Worm (Caenorhabditis elegans): Measurements from ENCODE around the gene mek-1.

- TF ChIP-seq nhr-11 (tag; optimal IDR thresholded peaks at IDR 0.05) (no peak), mep-1 (tag; optimal IDR thresholded peaks at IDR 0.05) (no peak), egl-27 (tag; optimal IDR thresholded peaks at IDR 0.05) (no peak), ceh-82 (tag; optimal IDR thresholded peaks at IDR 0.05) (no peak), tbx-2 (tag; optimal IDR thresholded peaks at IDR 0.05) (no peak), ceh-63 (GFP tag; optimal IDR thresholded peaks at IDR 0.05) (no peak), mdl-1 (tag; optimal IDR thresholded peaks at IDR 0.05) (no peak)
Observed at ce11 chrX:7469907-7470306, 9.1 kb upstream of the mek-1 start.
